Fruit fly (Drosophila melanogaster) whole organism, embryonic: ENCODE measurements around the gene cv-c.

Experiments used
- ATbp ChIP-seq: fragments of 200-800 bp; sonication (Bioruptor generic); optimal IDR thresholded peaks from 2 replicates; lab custom pipeline; 2017; ENCODE audit warnings: missing biosample characterization, mild to moderate bottlenecking, missing genetic modification characterization, missing genetic modification reagents
- Awh ChIP-seq: fragments of 200-800 bp; sonication (Bioruptor generic); IDR thresholded peaks from 2 replicates; pipeline ENCODE4, ENCODE4 v1.3.6; 2022; ENCODE audit warnings: missing biosample characterization, missing genetic modification characterization
- Bdp1 ChIP-seq: fragments of 200-800 bp; sonication (Bioruptor generic); optimal IDR thresholded peaks from 3 replicates; lab custom pipeline; 2016; ENCODE audit warnings: missing biosample characterization, missing genetic modification characterization
- Blimp-1 ChIP-seq: fragments of 200-800 bp; sonication (Bioruptor generic); optimal IDR thresholded peaks from 3 replicates; lab custom pipeline; 2018; ENCODE audit warnings: missing biosample characterization, missing genetic modification characterization, mild to moderate bottlenecking, moderate library complexity, missing genetic modification reagents
- CG10543 ChIP-seq: fragments of 200-800 bp; sonication (Bioruptor generic); optimal IDR thresholded peaks from 3 replicates; lab custom pipeline; 2017; ENCODE audit warnings: missing biosample characterization, mild to moderate bottlenecking, missing genetic modification characterization, moderate library complexity
- CG12299 ChIP-seq: fragments of 200-800 bp; sonication (Bioruptor generic); optimal IDR thresholded peaks from 2 replicates; lab custom pipeline; 2018; ENCODE audit warnings: missing biosample characterization, mild to moderate bottlenecking, missing genetic modification characterization
- CG15011 ChIP-seq: fragments of 200-800 bp; sonication (Bioruptor generic); optimal IDR thresholded peaks from 3 replicates; lab custom pipeline; 2018; ENCODE audit warnings: missing biosample characterization, mild to moderate bottlenecking, missing genetic modification characterization
- CG1529 ChIP-seq: fragments of 200-800 bp; sonication (Bioruptor generic); optimal IDR thresholded peaks from 3 replicates; lab custom pipeline; 2018; ENCODE audit warnings: missing biosample characterization, missing genetic modification characterization
- CG15479 ChIP-seq: fragments of 200-800 bp; sonication (Bioruptor generic); optimal IDR thresholded peaks from 3 replicates; lab custom pipeline; 2019; ENCODE audit warnings: missing biosample characterization, mild to moderate bottlenecking, missing genetic modification characterization, moderate library complexity
- CG15514 ChIP-seq: fragments of 200-800 bp; sonication (Bioruptor generic); optimal IDR thresholded peaks from 3 replicates; lab custom pipeline; 2017; ENCODE audit warnings: missing biosample characterization, missing genetic modification characterization, mild to moderate bottlenecking, moderate library complexity, missing genetic modification reagents
- CG15601 ChIP-seq: fragments of 200-800 bp; sonication (Bioruptor generic); optimal IDR thresholded peaks from 3 replicates; lab custom pipeline; 2019; ENCODE audit warnings: missing biosample characterization, mild to moderate bottlenecking, missing genetic modification characterization, moderate library complexity
- CG1603 ChIP-seq: fragments of 200-800 bp; sonication (Bioruptor generic); optimal IDR thresholded peaks from 2 replicates; lab custom pipeline; 2019; ENCODE audit warnings: missing biosample characterization, mild to moderate bottlenecking, missing genetic modification characterization, moderate library complexity
- CG1647 ChIP-seq: fragments of 200-800 bp; sonication (Bioruptor generic); optimal IDR thresholded peaks from 3 replicates; lab custom pipeline; 2016; ENCODE audit warnings: missing biosample characterization, missing genetic modification characterization
- CG17361 ChIP-seq: fragments of 200-800 bp; sonication (Bioruptor generic); IDR thresholded peaks from 3 replicates; pipeline ENCODE4 v1.3.6; 2022; ENCODE audit warnings: missing biosample characterization, missing genetic modification characterization
- CG18011 ChIP-seq: fragments of 200-800 bp; sonication (Bioruptor generic); optimal IDR thresholded peaks from 2 replicates; lab custom pipeline; 2017; ENCODE audit warnings: missing biosample characterization, missing genetic modification characterization, mild to moderate bottlenecking, moderate library complexity, missing genotype
- CG18619 ChIP-seq: fragments of 200-800 bp; sonication (Bioruptor generic); optimal IDR thresholded peaks from 3 replicates; lab custom pipeline; 2017; ENCODE audit warnings: missing biosample characterization, mild to moderate bottlenecking, missing genetic modification characterization
- CG18764 ChIP-seq: fragments of 200-800 bp; sonication (Bioruptor generic); optimal IDR thresholded peaks from 3 replicates; lab custom pipeline; 2016; ENCODE audit warnings: missing biosample characterization, missing genetic modification characterization
- CG2199 ChIP-seq: fragments of 200-800 bp; sonication (Bioruptor generic); IDR thresholded peaks from 3 replicates; pipeline ENCODE4 v1.3.6; 2022; ENCODE audit warnings: missing biosample characterization, missing genetic modification characterization
- CG2202 ChIP-seq: fragments of 200-800 bp; sonication (Bioruptor generic); optimal IDR thresholded peaks from 2 replicates; lab custom pipeline; 2018; ENCODE audit warnings: missing biosample characterization, mild to moderate bottlenecking, missing genetic modification characterization
- CG31388 ChIP-seq: fragments of 200-800 bp; sonication (Bioruptor generic); optimal IDR thresholded peaks from 2 replicates; lab custom pipeline; 2016; ENCODE audit warnings: missing biosample characterization, missing genetic modification characterization
- CG31441 ChIP-seq: fragments of 200-800 bp; sonication (Bioruptor generic); IDR thresholded peaks from 2 replicates; pipeline ENCODE4 v1.3.6; 2022; ENCODE audit warnings: missing biosample characterization, missing genetic modification characterization
- CG3281 ChIP-seq: fragments of 200-800 bp; sonication (Bioruptor generic); optimal IDR thresholded peaks from 3 replicates; lab custom pipeline; 2017; ENCODE audit warnings: missing biosample characterization, mild to moderate bottlenecking, missing genetic modification characterization
- CG3407 ChIP-seq: fragments of 200-800 bp; sonication (Bioruptor generic); optimal IDR thresholded peaks from 2 replicates; lab custom pipeline; 2018; ENCODE audit warnings: missing biosample characterization, mild to moderate bottlenecking, missing genetic modification characterization
- CG5245 ChIP-seq: fragments of 200-800 bp; sonication (Bioruptor generic); optimal IDR thresholded peaks from 3 replicates; lab custom pipeline; 2016; ENCODE audit warnings: missing biosample characterization, missing genetic modification characterization
- CG6791 ChIP-seq: fragments of 200-800 bp; sonication (Bioruptor generic); IDR thresholded peaks from 3 replicates; pipeline ENCODE4 v1.3.6; 2022; ENCODE audit warnings: missing biosample characterization, missing genetic modification characterization; ENCODE audit not compliant: partially characterized antibody
- CG7987 ChIP-seq: fragments of 200-800 bp; sonication (Bioruptor generic); optimal IDR thresholded peaks from 2 replicates; lab custom pipeline; 2018; ENCODE audit warnings: missing biosample characterization, mild to moderate bottlenecking, missing genetic modification characterization, moderate library complexity
- Chrac-16 ChIP-seq: fragments of 200-800 bp; sonication (Bioruptor generic); optimal IDR thresholded peaks from 3 replicates; lab custom pipeline; 2016; ENCODE audit warnings: missing biosample characterization, missing genetic modification characterization
- D ChIP-seq, 2 experiments: fragments of 200-800 bp in 1 of 2; fragments of >200 bp in 1 of 2; sonication (Bioruptor generic) in 1 of 2; optimal IDR thresholded peaks; 2 replicates in 1 of 2; 3 replicates in 1 of 2; lab custom pipeline; 2017; ENCODE audit warnings: mild to moderate bottlenecking in 1 of 2, missing biosample characterization in 1 of 2, missing genetic modification characterization in 1 of 2, missing genetic modification reagents in 1 of 2
- ERR ChIP-seq: fragments of 200-800 bp; sonication (Bioruptor generic); optimal IDR thresholded peaks from 2 replicates; lab custom pipeline; 2016; ENCODE audit warnings: missing biosample characterization, missing genetic modification characterization
- HLH3B ChIP-seq: fragments of 200-800 bp; sonication (Bioruptor generic); IDR thresholded peaks from 2 replicates; pipeline ENCODE4 v1.3.6; 2022; ENCODE audit warnings: missing biosample characterization, missing genetic modification characterization
- Side ChIP-seq: fragments of 200-800 bp; sonication (Bioruptor generic); optimal IDR thresholded peaks from 2 replicates; lab custom pipeline; 2016; ENCODE audit warnings: missing biosample characterization, missing genetic modification characterization
- Stat92E ChIP-seq, 3 experiments: fragments of >200 bp in 2 of 3; fragments of 200-800 bp in 1 of 3; sonication (Bioruptor generic) in 1 of 3; optimal IDR thresholded peaks; 2 replicates each; lab custom pipeline; 2017 to 2019; ENCODE audit warnings: missing biosample characterization in 3 of 3, missing genetic modification characterization in 3 of 3, mild to moderate bottlenecking in 1 of 3, moderate library complexity in 1 of 3
- YL-1 ChIP-seq: fragments of 200-800 bp; sonication (Bioruptor generic); optimal IDR thresholded peaks from 3 replicates; lab custom pipeline; 2017; ENCODE audit warnings: missing biosample characterization, mild to moderate bottlenecking, missing genetic modification characterization
- abd-A ChIP-seq: fragments of 200-800 bp; sonication (Bioruptor generic); optimal IDR thresholded peaks from 3 replicates; lab custom pipeline; 2019; ENCODE audit warnings: missing biosample characterization, mild to moderate bottlenecking, missing genetic modification characterization, moderate library complexity
- ac ChIP-seq: fragments of 200-800 bp; sonication (Bioruptor generic); optimal IDR thresholded peaks from 3 replicates; lab custom pipeline; 2017; ENCODE audit warnings: missing biosample characterization, mild to moderate bottlenecking, missing genetic modification characterization
- amos ChIP-seq: fragments of 200-800 bp; sonication (Bioruptor generic); IDR thresholded peaks from 2 replicates; pipeline ENCODE4 v1.3.6; 2022; ENCODE audit warnings: missing biosample characterization, missing genetic modification characterization; ENCODE audit not compliant: partially characterized antibody
- ase ChIP-seq: fragments of 200-800 bp; sonication (Bioruptor generic); IDR thresholded peaks from 3 replicates; pipeline ENCODE4 v1.3.6; 2022; ENCODE audit warnings: missing biosample characterization, missing genetic modification characterization
- dmrt11E ChIP-seq: fragments of 200-800 bp; sonication (Bioruptor generic); optimal IDR thresholded peaks from 3 replicates; lab custom pipeline; 2018; ENCODE audit warnings: missing biosample characterization, mild to moderate bottlenecking, missing genetic modification characterization, moderate library complexity
- eve ChIP-seq, 2 experiments: fragments of >200 bp; optimal IDR thresholded peaks; 2 replicates each; lab custom pipeline; 2017; ENCODE audit warnings: missing biosample characterization in 2 of 2, missing genetic modification characterization in 2 of 2
- fd64A ChIP-seq: fragments of 200-800 bp; sonication (Bioruptor generic); optimal IDR thresholded peaks from 3 replicates; lab custom pipeline; 2018; ENCODE audit warnings: missing biosample characterization, mild to moderate bottlenecking, missing genetic modification characterization
- her ChIP-seq: fragments of 200-800 bp; sonication (Bioruptor generic); optimal IDR thresholded peaks from 2 replicates; lab custom pipeline; 2016; ENCODE audit warnings: missing biosample characterization, missing genetic modification characterization
- klu ChIP-seq: fragments of 200-800 bp; sonication (Bioruptor generic); IDR thresholded peaks from 2 replicates; pipeline ENCODE4 v1.3.6; 2022; ENCODE audit warnings: missing biosample characterization, missing genetic modification characterization
- onecut ChIP-seq: fragments of 200-800 bp; sonication (Bioruptor generic); IDR thresholded peaks from 2 replicates; pipeline ENCODE4 v1.3.6; 2022; ENCODE audit warnings: missing biosample characterization, missing genetic modification characterization
- pros ChIP-seq: fragments of 200-800 bp; sonication (Bioruptor generic); optimal IDR thresholded peaks from 3 replicates; lab custom pipeline; 2019; ENCODE audit warnings: missing biosample characterization, mild to moderate bottlenecking, missing genetic modification characterization, moderate library complexity
- sens ChIP-seq: fragments of 200-800 bp; sonication (Bioruptor generic); peaks from one replicate; lab custom pipeline; 2016; ENCODE audit warnings: missing biosample characterization, missing genetic modification characterization
- shn ChIP-seq: fragments of 200-800 bp; sonication (Bioruptor generic); optimal IDR thresholded peaks from 3 replicates; lab custom pipeline; 2016; ENCODE audit warnings: missing biosample characterization, missing genetic modification characterization
- trem ChIP-seq: fragments of 200-800 bp; optimal IDR thresholded peaks from 3 replicates; lab custom pipeline; 2019; ENCODE audit warnings: missing biosample characterization, mild to moderate bottlenecking, missing genetic modification characterization, moderate library complexity
- tup ChIP-seq: fragments of 200-800 bp; sonication (Bioruptor generic); optimal IDR thresholded peaks from 2 replicates; lab custom pipeline; 2016; ENCODE audit warnings: missing biosample characterization, mild to moderate bottlenecking, missing genetic modification characterization, moderate library complexity
- vvl ChIP-seq: fragments of 200-800 bp; sonication (Bioruptor generic); IDR thresholded peaks from 2 replicates; pipeline ENCODE4 v1.3.6; 2022; ENCODE audit warnings: missing biosample characterization, missing genetic modification characterization
- wek ChIP-seq: fragments of 200-800 bp; sonication (Bioruptor generic); optimal IDR thresholded peaks from 3 replicates; lab custom pipeline; 2018; ENCODE audit warnings: missing biosample characterization, mild to moderate bottlenecking, missing genetic modification characterization, moderate library complexity
- zen ChIP-seq: fragments of 200-800 bp; sonication (Bioruptor generic); optimal IDR thresholded peaks from 3 replicates; lab custom pipeline; 2018; ENCODE audit warnings: missing biosample characterization, mild to moderate bottlenecking, missing genetic modification characterization, moderate library complexity

cv-c gene

DNA sequence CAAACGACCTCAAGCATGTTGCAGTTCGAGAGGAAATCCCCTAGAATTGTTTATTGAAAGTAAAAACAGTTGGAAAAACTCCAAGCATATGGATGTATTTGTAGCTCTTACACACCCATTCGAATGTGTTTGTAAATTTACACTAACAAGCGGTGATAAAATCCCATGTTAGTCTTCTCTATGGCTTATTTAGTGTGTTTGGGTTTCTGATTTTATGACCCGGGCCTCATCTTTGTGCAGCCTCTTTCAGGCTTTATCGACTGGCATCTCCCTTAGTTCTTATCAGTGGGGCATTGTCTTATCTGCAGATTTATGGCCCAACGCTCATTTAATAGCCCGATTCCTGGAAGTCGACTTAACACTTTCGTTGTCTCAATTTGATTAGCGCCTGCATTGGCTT lies 464 bp upstream of the cv-c start (continued):
- TF ChIP-seq Stat92E (GFP tag; optimal IDR thresholded peaks at IDR 0.05; lab: Kevin White, UChicago): peak in 1 of 3 experiments; percentile 93
- TF ChIP-seq sens (GFP tag; lab: Kevin White, UChicago): peak; percentile 77
- TF ChIP-seq eve (GFP tag; optimal IDR thresholded peaks at IDR 0.05; lab: Kevin White, UChicago): peak in 1 of 2 experiments; percentile 19
- peak; percentile 6 for TF ChIP-seq dmrt11E (tag; lab: Kevin White, UChicago)
- TF ChIP-seq Chrac-16 (GFP tag; lab: Kevin White, UChicago): no peak
- TF ChIP-seq ATbp (GFP tag; lab: Kevin White, UChicago): peak; percentile 4
- TF ChIP-seq ase: no peak
- TF ChIP-seq CG17361 (GFP tag; lab: Robert Waterston, UW): no peak
- peak; percentile 54 for TF ChIP-seq CG15601 (tag; lab: Kevin White, UChicago)
- peak; percentile 35 for TF ChIP-seq pros
- peak; percentile 44 for TF ChIP-seq D (optimal IDR thresholded peaks at IDR 0.05; lab: Kevin White, UChicago)
- TF ChIP-seq D (GFP tag; optimal IDR thresholded peaks at IDR 0.05; lab: Kevin White, UChicago): no peak
- TF ChIP-seq her (GFP tag; lab: Kevin White, UChicago): no peak
- TF ChIP-seq zen: peak; percentile 29
- TF ChIP-seq Bdp1 (GFP tag; lab: Kevin White, UChicago): no peak
- peak; percentile 14 for TF ChIP-seq CG1529
- peak; percentile 64 for TF ChIP-seq fd64A (GFP tag; lab: Kevin White, UChicago)
- TF ChIP-seq abd-A (tag; lab: Kevin White, UChicago): peak; percentile 23
- TF ChIP-seq Awh (GFP tag; lab: Robert Waterston, UW): 0 out of 2 replicates have a peak, but pooled peaks have one; percentile 13
- TF ChIP-seq CG3281: no peak
- TF ChIP-seq wek: peak; percentile 28
- TF ChIP-seq ac: peak; percentile 36
- TF ChIP-seq CG2202 (tag; lab: Kevin White, UChicago): peak; percentile 26
- TF ChIP-seq trem (tag; lab: Kevin White, UChicago): peak; percentile 6
- TF ChIP-seq ERR (GFP tag; lab: Kevin White, UChicago): no peak
- peak; percentile 90 for TF ChIP-seq Blimp-1 (GFP tag; lab: Kevin White, UChicago)
- TF ChIP-seq CG1603 (tag; lab: Kevin White, UChicago): peak; percentile 1
- no peak for TF ChIP-seq vvl
- TF ChIP-seq CG2199: peak; percentile 87
- no peak for TF ChIP-seq CG31441 (GFP tag; lab: Robert Waterston, UW)
- no peak for TF ChIP-seq CG18011
- TF ChIP-seq klu (GFP tag; lab: Robert Waterston, UW): no peak
- no peak for TF ChIP-seq CG12299 (tag; lab: Kevin White, UChicago)
- TF ChIP-seq HLH3B (GFP tag; lab: Robert Waterston, UW): no peak
- TF ChIP-seq CG15479: peak; percentile 72
- TF ChIP-seq CG3407 (GFP tag; lab: Kevin White, UChicago): peak; percentile 27
- no peak for TF ChIP-seq tup (GFP tag; lab: Kevin White, UChicago)

- TF ChIP-seq Side (GFP tag; lab: Kevin White, UChicago): no peak
- TF ChIP-seq CG15011: peak; percentile 47
- no peak for TF ChIP-seq amos (GFP tag; lab: Robert Waterston, UW)
- TF ChIP-seq CG18764 (GFP tag; lab: Kevin White, UChicago): no peak
- TF ChIP-seq CG7987 (GFP tag; lab: Kevin White, UChicago): peak; percentile 35
- TF ChIP-seq CG1647: no peak
- peak; percentile 82 for TF ChIP-seq sens (GFP tag; lab: Kevin White, UChicago)
- TF ChIP-seq YL-1 (GFP tag; lab: Kevin White, UChicago): peak; percentile 0
- no peak for TF ChIP-seq onecut (GFP tag; lab: Robert Waterston, UW)
- TF ChIP-seq CG31388: no peak
- TF ChIP-seq shn: no peak
- TF ChIP-seq CG6791 (GFP tag; lab: Robert Waterston, UW): no peak
- TF ChIP-seq CG10543 (GFP tag; lab: Kevin White, UChicago): peak; percentile 63
- peak; percentile 18 for TF ChIP-seq CG18619 (GFP tag; lab: Kevin White, UChicago)
- no peak for TF ChIP-seq CG5245
- TF ChIP-seq CG15514 (GFP tag; lab: Kevin White, UChicago): peak; percentile 48
These were observed 1.8 kb downstream of the cv-c start for dm6 chr3R:14479623-14480194.
